Fruit fly (Drosophila melanogaster): ENCODE measurements around the gene upd1.

- TF ChIP-seq CG8478 (optimal IDR thresholded peaks at IDR 0.05), result no peak
- no peak for TF ChIP-seq CTCF (optimal IDR thresholded peaks at IDR 0.05)
Measured at dm6 chrX:18288652-18289051, 20.4 kb downstream of the upd1 start.

Measured in S2 (cell line).